In genomic region chrIII:9665490-9666179, ce11 we compare ENCODE assay signal across 5 worm cellular contexts.
TF ChIP-seq lines count a peak whose summit lies in the region.

No protein-coding gene starts in this region.

TF ChIP-seq in whole organism, L1 larva, 84 proteins besides CTCF, POLR2A, EP300 and RAD21 (continued from another document and continues in another):
- TF ChIP-seq efl-1 (optimal IDR thresholded peaks at IDR 0.05; lab: Kevin White, UChicago): peak; percentile 27 to 39
- peak in 1 of 2 experiments; percentile 92 for TF ChIP-seq efl-1 (GFP tag; optimal IDR thresholded peaks at IDR 0.05 in 1 of 2; lab: Kevin White, UChicago)
- no peak for TF ChIP-seq nhr-76 (tag; optimal IDR thresholded peaks at IDR 0.05; lab: Kevin White, UChicago)
- TF ChIP-seq ama-1 (optimal IDR thresholded peaks at IDR 0.05; lab: Kevin White, UChicago): no peak
- TF ChIP-seq hlh-17 (GFP tag; optimal IDR thresholded peaks at IDR 0.05; lab: Kevin White, UChicago; ENCODE audit: borderline replicate concordance): no peak
- no peak for TF ChIP-seq aha-1 (tag; optimal IDR thresholded peaks at IDR 0.05; lab: Kevin White, UChicago)
- TF ChIP-seq pax-3 (tag; optimal IDR thresholded peaks at IDR 0.05; lab: Kevin White, UChicago): no peak
- TF ChIP-seq fkh-10 (GFP tag; optimal IDR thresholded peaks at IDR 0.05; lab: Kevin White, UChicago): peak; percentile 28
- peak; percentile 20 for TF ChIP-seq nhr-47 (tag; optimal IDR thresholded peaks at IDR 0.05; lab: Kevin White, UChicago)
- TF ChIP-seq zip-4 (GFP tag; optimal IDR thresholded peaks at IDR 0.05; lab: Kevin White, UChicago): no peak
- TF ChIP-seq unc-86 (tag; optimal IDR thresholded peaks at IDR 0.05; lab: Kevin White, UChicago): peak; percentile 37
- TF ChIP-seq ztf-11 (tag; optimal IDR thresholded peaks at IDR 0.05; lab: Kevin White, UChicago): no peak
- peak; percentile 40 for TF ChIP-seq nhr-77 (tag; optimal IDR thresholded peaks at IDR 0.05; lab: Kevin White, UChicago)
- no peak for TF ChIP-seq lin-13 (GFP tag; optimal IDR thresholded peaks at IDR 0.05; lab: Kevin White, UChicago)
- no peak for TF ChIP-seq pqm-1 (tag; optimal IDR thresholded peaks at IDR 0.05; lab: Kevin White, UChicago)
- TF ChIP-seq nhr-85 (tag; lab: Kevin White, UChicago): peak; percentile 72
- TF ChIP-seq tlp-1 (tag; optimal IDR thresholded peaks at IDR 0.05; lab: Kevin White, UChicago): no peak
- TF ChIP-seq mef-2 (tag; optimal IDR thresholded peaks at IDR 0.05; lab: Kevin White, UChicago): no peak
- no peak for TF ChIP-seq ceh-88 (GFP tag; IDR thresholded peaks at IDR 0.05; lab: Robert Waterston, UW)
- no peak for TF ChIP-seq hlh-4 (tag; optimal IDR thresholded peaks at IDR 0.05; lab: Kevin White, UChicago)
- no peak for TF ChIP-seq egl-27 (tag; optimal IDR thresholded peaks at IDR 0.05; lab: Kevin White, UChicago)
- no peak for TF ChIP-seq mdl-1 (tag; optimal IDR thresholded peaks at IDR 0.05; lab: Kevin White, UChicago)
- TF ChIP-seq ceh-82 (tag; optimal IDR thresholded peaks at IDR 0.05; lab: Kevin White, UChicago): peak in 2 of 3 experiments; percentile 34
- no peak for TF ChIP-seq sptf-1 (tag; optimal IDR thresholded peaks at IDR 0.05; lab: Kevin White, UChicago)
- TF ChIP-seq ceh-8 (GFP tag; optimal IDR thresholded peaks at IDR 0.05; lab: Kevin White, UChicago): no peak
- no peak for TF ChIP-seq unc-130 (tag; optimal IDR thresholded peaks at IDR 0.05; lab: Kevin White, UChicago)
- TF ChIP-seq efl-3 (GFP tag; optimal IDR thresholded peaks at IDR 0.05; lab: Kevin White, UChicago): no peak
- no peak for TF ChIP-seq vab-15 (tag; optimal IDR thresholded peaks at IDR 0.05; lab: Kevin White, UChicago)

TF ChIP-seq in whole organism, L2 larva, 48 proteins besides CTCF, POLR2A, EP300 and RAD21 (continued from another document):
- TF ChIP-seq sem-4 (tag; optimal IDR thresholded peaks at IDR 0.05; lab: Kevin White, UChicago) (peak; percentile 13), nhr-21 (tag; optimal IDR thresholded peaks at IDR 0.05; lab: Kevin White, UChicago) (peak; percentile 61), lin-11 (tag; optimal IDR thresholded peaks at IDR 0.05; lab: Kevin White, UChicago) (no peak), nhr-237 (tag; optimal IDR thresholded peaks at IDR 0.05; lab: Kevin White, UChicago) (no peak), unc-55 (GFP tag; optimal IDR thresholded peaks at IDR 0.05; lab: Kevin White, UChicago) (peak; percentile 73), nhr-25 (tag; optimal IDR thresholded peaks at IDR 0.05; lab: Kevin White, UChicago) (peak; percentile 5), dmd-4 (tag; optimal IDR thresholded peaks at IDR 0.05; lab: Kevin White, UChicago) (no peak), snpc-4 (tag; optimal IDR thresholded peaks at IDR 0.05; lab: Kevin White, UChicago) (no peak), unc-39 (tag; optimal IDR thresholded peaks at IDR 0.05; lab: Kevin White, UChicago) (no peak), nhr-129 (tag; optimal IDR thresholded peaks at IDR 0.05; lab: Kevin White, UChicago) (peak; percentile 74)

TF ChIP-seq in whole organism, L3 larva, 47 proteins besides CTCF, POLR2A, EP300 and RAD21 (continued from another document):
- TF ChIP-seq nhr-43 (tag; optimal IDR thresholded peaks at IDR 0.05; lab: Kevin White, UChicago; ENCODE audit: poor library complexity, severe bottlenecking) (peak; percentile 42), egl-5 (tag; optimal IDR thresholded peaks at IDR 0.05; lab: Kevin White, UChicago) (peak; percentile 45), nhr-77 (tag; optimal IDR thresholded peaks at IDR 0.05; lab: Kevin White, UChicago) (no peak), elt-2 (tag; optimal IDR thresholded peaks at IDR 0.05; lab: Kevin White, UChicago) (peak; percentile 85), hmg-11 (tag; optimal IDR thresholded peaks at IDR 0.05; lab: Kevin White, UChicago) (peak; percentile 26), nhr-25 (tag; optimal IDR thresholded peaks at IDR 0.05; lab: Kevin White, UChicago) (peak; percentile 45), snpc-4 (tag; optimal IDR thresholded peaks at IDR 0.05; lab: Kevin White, UChicago) (no peak)

TF ChIP-seq in whole organism, L4 larva, 104 proteins besides CTCF, POLR2A, EP300 and RAD21 (continued from another document):
- TF ChIP-seq F10B5.3 (tag; optimal IDR thresholded peaks at IDR 0.05; lab: Kevin White, UChicago) (no peak), ceh-62 (tag; optimal IDR thresholded peaks at IDR 0.05; lab: Kevin White, UChicago) (no peak), mxl-3 (GFP tag; optimal IDR thresholded peaks at IDR 0.05; lab: Kevin White, UChicago) (peak; percentile 49), hlh-30 (tag; optimal IDR thresholded peaks at IDR 0.05; lab: Kevin White, UChicago; ENCODE audit: insufficient read depth) (peak; percentile 17), mdt-29 (GFP tag; IDR thresholded peaks at IDR 0.05; lab: Robert Waterston, UW) (no peak), lin-1 (GFP tag; IDR thresholded peaks at IDR 0.05; lab: Robert Waterston, UW) (0 out of 2 replicates have a peak, but pooled peaks have one; percentile 24), ctbp-1 (GFP tag; IDR thresholded peaks at IDR 0.05; lab: Robert Waterston, UW) (0 out of 2 replicates have a peak, but pooled peaks have one; percentile 21), dpl-1 (GFP tag; optimal IDR thresholded peaks at IDR 0.05; lab: Kevin White, UChicago) (no peak), ceh-28 (tag; optimal IDR thresholded peaks at IDR 0.05; lab: Kevin White, UChicago) (no peak), snpc-4 (tag; optimal IDR thresholded peaks at IDR 0.05; lab: Kevin White, UChicago) (no peak), hlh-11 (tag; optimal IDR thresholded peaks at IDR 0.05; lab: Kevin White, UChicago) (peak; percentile 45), hmg-1.1 (GFP tag; IDR thresholded peaks at IDR 0.05; lab: Robert Waterston, UW) (peak; percentile 59; the same call in 1 of the 2 replicates), gei-8 (GFP tag; optimal IDR thresholded peaks at IDR 0.05; lab: Kevin White, UChicago) (peak; percentile 26), lir-3 (tag; optimal IDR thresholded peaks at IDR 0.05; lab: Kevin White, UChicago) (no peak), pqm-1 (tag; optimal IDR thresholded peaks at IDR 0.05; lab: Kevin White, UChicago) (peak; percentile 56), pha-4 (GFP tag; IDR thresholded peaks at IDR 0.05; lab: Robert Waterston, UW) (peak; percentile 55; the same call in 1 of the 2 replicates), pha-4 (tag; optimal IDR thresholded peaks at IDR 0.05; lab: Kevin White, UChicago) (no peak), hif-1 (tag; optimal IDR thresholded peaks at IDR 0.05; lab: Kevin White, UChicago) (peak in 1 of 2 experiments; percentile 23), ZK337.2 (GFP tag; IDR thresholded peaks at IDR 0.05; lab: Robert Waterston, UW) (no peak), dve-1 (tag; optimal IDR thresholded peaks at IDR 0.05; lab: Kevin White, UChicago; ENCODE audit: insufficient read depth) (peak; percentile 56), arid-1 (GFP tag; conservative IDR thresholded peaks at IDR 0.05; lab: Robert Waterston, UW) (0 out of 2 replicates have a peak, but pooled peaks have one; percentile 34), aha-1 (tag; lab: Kevin White, UChicago) (peak; percentile 94), D1046.2 (GFP tag; IDR thresholded peaks at IDR 0.05; lab: Robert Waterston, UW) (0 out of 2 replicates have a peak, but pooled peaks have one; percentile 5), rbr-2 (tag; optimal IDR thresholded peaks at IDR 0.05; lab: Kevin White, UChicago) (peak; percentile 18), mes-2 (tag; optimal IDR thresholded peaks at IDR 0.05; lab: Kevin White, UChicago; ENCODE audit: poor library complexity, severe bottlenecking) (no peak), dmd-6 (GFP tag; IDR thresholded peaks at IDR 0.05; lab: Robert Waterston, UW) (peak; percentile 88), spr-3 (GFP tag; optimal IDR thresholded peaks at IDR 0.05; lab: Kevin White, UChicago) (no peak), dmd-9 (GFP tag; IDR thresholded peaks at IDR 0.05; lab: Robert Waterston, UW) (no peak), fkh-10 (GFP tag; optimal IDR thresholded peaks at IDR 0.05; lab: Kevin White, UChicago) (peak; percentile 68), lin-13 (GFP tag; optimal IDR thresholded peaks at IDR 0.05; lab: Kevin White, UChicago) (no peak), F37D6.2 (tag; optimal IDR thresholded peaks at IDR 0.05; lab: Kevin White, UChicago) (peak; percentile 31), daf-16 (GFP tag; optimal IDR thresholded peaks at IDR 0.05; lab: Kevin White, UChicago) (no peak), daf-16 (tag; optimal IDR thresholded peaks at IDR 0.05; lab: Kevin White, UChicago) (peak; percentile 66), Y75B8A.6 (GFP tag; IDR thresholded peaks at IDR 0.05; lab: Robert Waterston, UW) (no peak), lsy-2 (tag; optimal IDR thresholded peaks at IDR 0.05; lab: Kevin White, UChicago) (peak in 1 of 2 experiments; percentile 17), duxl-1 (tag; optimal IDR thresholded peaks at IDR 0.05; lab: Kevin White, UChicago; ENCODE audit: poor library complexity) (no peak), mep-1 (tag; optimal IDR thresholded peaks at IDR 0.05; lab: Kevin White, UChicago) (no peak)

TF ChIP-seq in whole organism, young adult, 124 proteins besides CTCF, POLR2A, EP300 and RAD21 (continued from another document):
- TF ChIP-seq ztf-3 (GFP tag; optimal IDR thresholded peaks at IDR 0.05; lab: Kevin White, UChicago) (no peak), Y53F4B.3 (GFP tag; IDR thresholded peaks at IDR 0.05; lab: Robert Waterston, UW) (no peak), tbx-9 (tag; optimal IDR thresholded peaks at IDR 0.05; lab: Kevin White, UChicago; ENCODE audit: borderline replicate concordance) (no peak), snpc-4 (GFP tag; optimal IDR thresholded peaks at IDR 0.05; lab: Kevin White, UChicago) (no peak), snpc-4 (tag; optimal IDR thresholded peaks at IDR 0.05; lab: Kevin White, UChicago) (no peak), ZK185.1 (tag; optimal IDR thresholded peaks at IDR 0.05; lab: Kevin White, UChicago; ENCODE audit: poor library complexity, severe bottlenecking) (peak; percentile 26), zfh-2 (GFP tag; conservative IDR thresholded peaks at IDR 0.05; lab: Robert Waterston, UW) (0 out of 2 replicates have a peak, but pooled peaks have one; percentile 14), K12H6.12 (tag; optimal IDR thresholded peaks at IDR 0.05; lab: Kevin White, UChicago) (peak; percentile 49), lag-1 (GFP tag; IDR thresholded peaks at IDR 0.05; lab: Robert Waterston, UW) (no peak), pha-4 (tag; optimal IDR thresholded peaks at IDR 0.05; lab: Kevin White, UChicago) (no peak), ztf-26 (tag; optimal IDR thresholded peaks at IDR 0.05; lab: Kevin White, UChicago) (peak; percentile 42), bed-1 (GFP tag; IDR thresholded peaks at IDR 0.05; lab: Robert Waterston, UW) (no peak), somi-1 (GFP tag; optimal IDR thresholded peaks at IDR 0.05; lab: Kevin White, UChicago) (peak; percentile 16), Y53G8AR.9 (GFP tag; conservative IDR thresholded peaks at IDR 0.05; lab: Robert Waterston, UW) (no peak), K11D2.4 (GFP tag; IDR thresholded peaks at IDR 0.05; lab: Robert Waterston, UW) (0 out of 2 replicates have a peak, but pooled peaks have one; percentile 27)
